Fruit fly (Drosophila melanogaster) whole organism, adult: ENCODE measurements around the gene CG13375.

ENCODE experiments used
- CG33017 ChIP-seq: fragments of 200-800 bp; sonication (Bioruptor generic); optimal IDR thresholded peaks from 2 replicates; lab custom pipeline; 2018; ENCODE audit warnings: missing biosample characterization, mild to moderate bottlenecking, missing genetic modification characterization, moderate library complexity
- Clk ChIP-seq: fragments of 200-800 bp; sonication (Bioruptor generic); optimal IDR thresholded peaks from 2 replicates; lab custom pipeline; 2017; ENCODE audit warnings: missing biosample characterization, missing genetic modification characterization
- cnc ChIP-seq, 2 experiments: fragments of >200 bp; optimal IDR thresholded peaks; 2 replicates each; lab custom pipeline; 2017

- TF ChIP-seq Clk (GFP tag; lab: Kevin White, UChicago) (no peak), cnc (optimal IDR thresholded peaks at IDR 0.05; lab: Kevin White, UChicago) (no peak), CG33017 (tag; lab: Kevin White, UChicago) (no peak)
These were observed 40.0 kb upstream of the CG13375 start for dm6 chrX:334624-335292.
